Fruit fly (Drosophila melanogaster) whole organism, embryonic: Measurements from ENCODE around the gene Ugt35A1.

ENCODE experiments used
- Atf-2 ChIP-seq: fragments of 200-800 bp; sonication (Bioruptor generic); optimal IDR thresholded peaks from 2 replicates; lab custom pipeline; 2016; ENCODE audit warnings: missing biosample characterization, missing genetic modification characterization
- Bgb ChIP-seq: fragments of 200-800 bp; sonication (Bioruptor generic); IDR thresholded peaks from 2 replicates; pipeline ENCODE4 v1.3.6; 2022; ENCODE audit warnings: missing biosample characterization, missing genetic modification characterization; ENCODE audit not compliant: partially characterized antibody
- C15 ChIP-seq: fragments of 200-800 bp; sonication (Bioruptor generic); IDR thresholded peaks from 3 replicates; pipeline ENCODE4 v1.3.6; 2022; ENCODE audit warnings: missing biosample characterization, missing genetic modification characterization
- CG10267 ChIP-seq: fragments of 200-800 bp; sonication (Bioruptor generic); optimal IDR thresholded peaks from 2 replicates; lab custom pipeline; 2018; ENCODE audit warnings: missing biosample characterization, mild to moderate bottlenecking, missing genetic modification characterization, moderate library complexity
- CG13424 ChIP-seq: fragments of 200-800 bp; sonication (Bioruptor generic); optimal IDR thresholded peaks from 2 replicates; lab custom pipeline; 2019; ENCODE audit warnings: missing biosample characterization, mild to moderate bottlenecking, missing genetic modification characterization, moderate library complexity
- CG14014 ChIP-seq: fragments of 200-800 bp; sonication (Bioruptor generic); IDR thresholded peaks from 2 replicates; pipeline ENCODE4 v1.3.6; 2022; ENCODE audit warnings: missing biosample characterization, missing genetic modification characterization
- CG16779 ChIP-seq: fragments of 200-800 bp; sonication (Bioruptor generic); IDR thresholded peaks from 2 replicates; pipeline ENCODE4 v1.3.6; 2022; ENCODE audit warnings: missing biosample characterization, missing genetic modification characterization
- CG17328 ChIP-seq: fragments of 200-800 bp; sonication (Bioruptor generic); IDR thresholded peaks from 2 replicates; pipeline ENCODE4 v1.3.6; 2022; ENCODE audit warnings: missing biosample characterization, missing genetic modification characterization
- CG2116 ChIP-seq: fragments of 200-800 bp; sonication (Bioruptor generic); optimal IDR thresholded peaks from 3 replicates; lab custom pipeline; 2018; ENCODE audit warnings: missing biosample characterization, mild to moderate bottlenecking, missing genetic modification characterization
- CG31441 ChIP-seq: fragments of 200-800 bp; sonication (Bioruptor generic); IDR thresholded peaks from 2 replicates; pipeline ENCODE4 v1.3.6; 2022; ENCODE audit warnings: missing biosample characterization, missing genetic modification characterization
- CG3163 ChIP-seq: fragments of 200-800 bp; sonication (Bioruptor generic); optimal IDR thresholded peaks from 3 replicates; lab custom pipeline; 2016; ENCODE audit warnings: missing biosample characterization, missing genetic modification characterization
- CG42726 ChIP-seq: fragments of 200-800 bp; sonication (Bioruptor generic); IDR thresholded peaks from 2 replicates; pipeline ENCODE4 v1.3.6; 2022; ENCODE audit warnings: missing biosample characterization, missing genetic modification characterization; ENCODE audit not compliant: partially characterized antibody
- CG4360 ChIP-seq: fragments of 200-800 bp; sonication (Bioruptor generic); IDR thresholded peaks from 2 replicates; pipeline ENCODE4 v1.3.6; 2022; ENCODE audit warnings: missing biosample characterization, missing genetic modification characterization
- CG5245 ChIP-seq: fragments of 200-800 bp; sonication (Bioruptor generic); optimal IDR thresholded peaks from 3 replicates; lab custom pipeline; 2016; ENCODE audit warnings: missing biosample characterization, missing genetic modification characterization
- CG7372 ChIP-seq: fragments of 200-800 bp; sonication (Bioruptor generic); IDR thresholded peaks from 2 replicates; pipeline ENCODE4 v1.3.6; 2022; ENCODE audit warnings: missing biosample characterization, missing genetic modification characterization
- CG7839 ChIP-seq: fragments of 200-800 bp; sonication (Bioruptor generic); optimal IDR thresholded peaks from 3 replicates; lab custom pipeline; 2018; ENCODE audit warnings: missing biosample characterization, mild to moderate bottlenecking, missing genetic modification characterization, moderate library complexity
- CG7963 ChIP-seq: fragments of 200-800 bp; sonication (Bioruptor generic); IDR thresholded peaks from 3 replicates; pipeline ENCODE4 v1.3.6; 2022; ENCODE audit warnings: missing biosample characterization, missing genetic modification characterization; ENCODE audit not compliant: partially characterized antibody
- CG8388 ChIP-seq: fragments of 200-800 bp; sonication (Bioruptor generic); optimal IDR thresholded peaks from 2 replicates; lab custom pipeline; 2019; ENCODE audit warnings: missing biosample characterization, mild to moderate bottlenecking, missing genetic modification characterization, moderate library complexity
- Dek ChIP-seq: fragments of 200-800 bp; sonication (Bioruptor generic); optimal IDR thresholded peaks from 3 replicates; lab custom pipeline; 2019; ENCODE audit warnings: missing biosample characterization, mild to moderate bottlenecking, missing genetic modification characterization, moderate library complexity
- Ets65A ChIP-seq: fragments of 200-800 bp; sonication (Bioruptor generic); peaks from one replicate; lab custom pipeline; 2016; ENCODE audit warnings: missing biosample characterization, missing genetic modification characterization
- Hmx ChIP-seq: fragments of 200-800 bp; sonication (Bioruptor generic); optimal IDR thresholded peaks from 2 replicates; lab custom pipeline; 2016; ENCODE audit warnings: missing biosample characterization, missing genetic modification characterization
- Hr78 ChIP-seq, 2 experiments: fragments of 200-800 bp in 1 of 2; fragments of >200 bp in 1 of 2; sonication (Bioruptor generic) in 1 of 2; optimal IDR thresholded peaks; 2 replicates each; lab custom pipeline; 2017 to 2019; ENCODE audit warnings: missing biosample characterization in 2 of 2, missing genetic modification characterization in 2 of 2, mild to moderate bottlenecking in 1 of 2, moderate library complexity in 1 of 2
- Lim3 ChIP-seq: fragments of 200-800 bp; sonication (Bioruptor generic); IDR thresholded peaks from 2 replicates; pipeline ENCODE4 v1.3.6; 2022; ENCODE audit warnings: missing biosample characterization, missing genetic modification characterization
- Nf-YB ChIP-seq: fragments of 200-800 bp; sonication (Bioruptor generic); optimal IDR thresholded peaks from 3 replicates; lab custom pipeline; 2019; ENCODE audit warnings: missing biosample characterization, mild to moderate bottlenecking, missing genetic modification characterization, moderate library complexity
- Pdp1 ChIP-seq, 2 experiments: fragments of 200-800 bp; sonication (Bioruptor generic); optimal IDR thresholded peaks; 3 replicates each; lab custom pipeline; 2016; ENCODE audit warnings: missing biosample characterization in 2 of 2, missing genetic modification characterization in 2 of 2, mild to moderate bottlenecking in 1 of 2, moderate library complexity in 1 of 2
- Ptx1 ChIP-seq: fragments of 200-800 bp; sonication (Bioruptor generic); IDR thresholded peaks from 2 replicates; pipeline ENCODE4 v1.3.6; 2022; ENCODE audit warnings: missing biosample characterization, missing genetic modification characterization
- Side ChIP-seq: fragments of 200-800 bp; sonication (Bioruptor generic); optimal IDR thresholded peaks from 2 replicates; lab custom pipeline; 2016; ENCODE audit warnings: missing biosample characterization, missing genetic modification characterization
- Vsx1 ChIP-seq: fragments of 200-800 bp; sonication (Bioruptor generic); optimal IDR thresholded peaks from 2 replicates; lab custom pipeline; 2017; ENCODE audit warnings: missing biosample characterization, mild to moderate bottlenecking, missing genetic modification characterization, missing genetic modification reagents
- al ChIP-seq: fragments of 200-800 bp; sonication (Bioruptor generic); IDR thresholded peaks from 2 replicates; pipeline ENCODE4 v1.3.6; 2022; ENCODE audit warnings: missing biosample characterization, missing genetic modification characterization
- chinmo ChIP-seq: fragments of 200-800 bp; sonication (Bioruptor generic); IDR thresholded peaks from 4 replicates; pipeline ENCODE4 v1.3.6; 2022; ENCODE audit warnings: missing biosample characterization, missing genetic modification characterization; ENCODE audit not compliant: partially characterized antibody
- dan ChIP-seq: fragments of 200-800 bp; sonication (Bioruptor generic); IDR thresholded peaks from 2 replicates; pipeline ENCODE4 v1.3.6; 2022; ENCODE audit warnings: missing biosample characterization, missing genetic modification characterization
- hb ChIP-seq: fragments of 200-800 bp; sonication (Bioruptor generic); IDR thresholded peaks from 3 replicates; pipeline ENCODE4 v1.3.6; 2022; ENCODE audit warnings: missing biosample characterization, missing genetic modification characterization; ENCODE audit not compliant: partially characterized antibody
- kay ChIP-seq: fragments of 200-800 bp; sonication (Bioruptor generic); optimal IDR thresholded peaks from 2 replicates; lab custom pipeline; 2016; ENCODE audit warnings: missing biosample characterization, missing genetic modification characterization
- knrl ChIP-seq: fragments of 200-800 bp; sonication (Bioruptor generic); IDR thresholded peaks from 3 replicates; pipeline ENCODE4 v1.3.6; 2022; ENCODE audit warnings: missing biosample characterization, missing genetic modification characterization; ENCODE audit not compliant: partially characterized antibody
- lab ChIP-seq: fragments of 200-800 bp; sonication (Bioruptor generic); optimal IDR thresholded peaks from 3 replicates; lab custom pipeline; 2017; ENCODE audit warnings: missing biosample characterization, missing genetic modification characterization, mild to moderate bottlenecking, moderate library complexity, missing genetic modification reagents
- mirr ChIP-seq: fragments of 200-800 bp; sonication (Bioruptor generic); optimal IDR thresholded peaks from 3 replicates; lab custom pipeline; 2018; ENCODE audit warnings: missing biosample characterization, mild to moderate bottlenecking, missing genetic modification characterization
- otp ChIP-seq: fragments of 200-800 bp; sonication (Bioruptor generic); IDR thresholded peaks from 3 replicates; pipeline ENCODE4, ENCODE4 v1.3.6; 2022; ENCODE audit warnings: missing biosample characterization, missing genetic modification characterization
- pnt ChIP-seq: fragments of 200-800 bp; sonication (Bioruptor generic); optimal IDR thresholded peaks from 3 replicates; lab custom pipeline; 2016; ENCODE audit warnings: missing biosample characterization, missing genetic modification characterization
- pros ChIP-seq: fragments of 200-800 bp; sonication (Bioruptor generic); optimal IDR thresholded peaks from 3 replicates; lab custom pipeline; 2019; ENCODE audit warnings: missing biosample characterization, mild to moderate bottlenecking, missing genetic modification characterization, moderate library complexity
- ranshi ChIP-seq: fragments of 200-800 bp; sonication (Bioruptor generic); IDR thresholded peaks from 2 replicates; pipeline ENCODE4 v1.3.6; 2022; ENCODE audit warnings: missing biosample characterization, missing genetic modification characterization
- row ChIP-seq: fragments of 200-800 bp; sonication (Bioruptor generic); IDR thresholded peaks from 3 replicates; pipeline ENCODE4 v1.3.6; 2022; ENCODE audit warnings: missing biosample characterization, missing genetic modification characterization
- scrt ChIP-seq: fragments of 200-800 bp; sonication (Bioruptor generic); optimal IDR thresholded peaks from 2 replicates; lab custom pipeline; 2018; ENCODE audit warnings: missing biosample characterization, mild to moderate bottlenecking, missing genetic modification characterization, moderate library complexity
- sisA ChIP-seq: fragments of 200-800 bp; sonication (Bioruptor generic); IDR thresholded peaks from 2 replicates; pipeline ENCODE4 v1.3.6; 2022; ENCODE audit warnings: missing biosample characterization, missing genetic modification characterization
- slou ChIP-seq: fragments of 200-800 bp; sonication (Bioruptor generic); optimal IDR thresholded peaks from 3 replicates; lab custom pipeline; 2016; ENCODE audit warnings: missing biosample characterization, missing genetic modification characterization
- twi ChIP-seq: fragments of 200-800 bp; optimal IDR thresholded peaks from 2 replicates; lab custom pipeline; 2019; ENCODE audit warnings: missing biosample characterization, mild to moderate bottlenecking, missing genetic modification characterization, moderate library complexity
- tx ChIP-seq: fragments of 200-800 bp; sonication (Bioruptor generic); optimal IDR thresholded peaks from 2 replicates; lab custom pipeline; 2016; ENCODE audit warnings: missing biosample characterization, missing genetic modification characterization
- vfl ChIP-seq: fragments of 200-800 bp; sonication (Bioruptor generic); optimal IDR thresholded peaks from 2 replicates; lab custom pipeline; 2016; ENCODE audit warnings: missing biosample characterization, missing genetic modification characterization
- wek ChIP-seq: fragments of 200-800 bp; sonication (Bioruptor generic); optimal IDR thresholded peaks from 3 replicates; lab custom pipeline; 2018; ENCODE audit warnings: missing biosample characterization, mild to moderate bottlenecking, missing genetic modification characterization, moderate library complexity
- z ChIP-seq: fragments of 200-800 bp; sonication (Bioruptor generic); IDR thresholded peaks from 3 replicates; pipeline ENCODE4 v1.3.6; 2022; ENCODE audit warnings: missing biosample characterization, missing genetic modification characterization

Gene Ugt35A1

dm6 chr3R:11172460-11173168 is at the start of gene Ugt35A1:
Gene Ugt35A1 (minus strand): TSS chr3R:11172664.
- TF ChIP-seq Bgb (GFP tag; lab: Robert Waterston, UW) (0 out of 2 replicates have a peak, but pooled peaks have one; percentile 12), Vsx1 (GFP tag; lab: Kevin White, UChicago) (peak; percentile 89), Nf-YB (GFP tag; lab: Kevin White, UChicago) (no peak), vfl (no peak), row (GFP tag; lab: Robert Waterston, UW) (no peak), Ptx1 (GFP tag; lab: Robert Waterston, UW) (no peak), Hmx (GFP tag; lab: Kevin White, UChicago) (no peak), Hr78 (GFP tag; optimal IDR thresholded peaks at IDR 0.05; lab: Kevin White, UChicago) (peak in 1 of 2 experiments; percentile 1), CG10267 (no peak), CG14014 (no peak), chinmo (GFP tag; lab: Robert Waterston, UW) (0 out of 4 replicates have a peak, but pooled peaks have one; percentile 76), pnt (GFP tag; lab: Kevin White, UChicago) (no peak), pros (GFP tag; lab: Kevin White, UChicago) (no peak), lab (GFP tag; lab: Kevin White, UChicago) (peak; percentile 51), CG16779 (no peak), CG3163 (GFP tag; lab: Kevin White, UChicago) (peak; percentile 77), kay (no peak), Atf-2 (GFP tag; lab: Kevin White, UChicago) (no peak), CG5245 (no peak), slou (GFP tag; lab: Kevin White, UChicago) (no peak), sisA (no peak), CG4360 (GFP tag; lab: Robert Waterston, UW) (no peak), CG7963 (GFP tag; lab: Robert Waterston, UW) (no peak), CG31441 (GFP tag; lab: Robert Waterston, UW) (no peak), Pdp1 (GFP tag; optimal IDR thresholded peaks at IDR 0.05; lab: Kevin White, UChicago) (peak in 1 of 2 experiments; percentile 92), tx (GFP tag; lab: Kevin White, UChicago) (no peak), wek (no peak), CG8388 (GFP tag; lab: Kevin White, UChicago) (no peak), twi (no peak), CG17328 (GFP tag; lab: Robert Waterston, UW) (no peak), al (GFP tag; lab: Robert Waterston, UW) (0 out of 2 replicates have a peak, but pooled peaks have one; percentile 15), CG13424 (tag; lab: Kevin White, UChicago) (no peak), mirr (peak; percentile 68), CG7372 (no peak), dan (GFP tag; lab: Robert Waterston, UW) (no peak), CG7839 (tag; lab: Kevin White, UChicago) (no peak), Lim3 (GFP tag; lab: Robert Waterston, UW) (no peak), scrt (GFP tag; lab: Kevin White, UChicago) (no peak), knrl (GFP tag; lab: Robert Waterston, UW) (no peak), CG2116 (GFP tag; lab: Kevin White, UChicago) (no peak), z (GFP tag; lab: Robert Waterston, UW) (peak; percentile 61; the same call in 2 of the 3 replicates), hb (GFP tag; lab: Robert Waterston, UW) (no peak), Dek (tag; lab: Kevin White, UChicago) (no peak), ranshi (GFP tag; lab: Robert Waterston, UW) (no peak), CG42726 (no peak), Side (GFP tag; lab: Kevin White, UChicago) (no peak), Ets65A (GFP tag; lab: Kevin White, UChicago) (no peak), otp (GFP tag; lab: Robert Waterston, UW) (0 out of 3 replicates have a peak, but pooled peaks have one; percentile 12), C15 (GFP tag; lab: Robert Waterston, UW) (no peak)
